Fruit fly (Drosophila melanogaster) whole organism, embryonic: ENCODE measurements around the gene CG14684.

Source experiments
- CG10209 ChIP-seq: fragments of 200-800 bp; sonication (Bioruptor generic); optimal IDR thresholded peaks from 3 replicates; lab custom pipeline; 2017; ENCODE audit warnings: missing biosample characterization, mild to moderate bottlenecking, missing genetic modification characterization, missing genetic modification reagents
- CG12659 ChIP-seq: fragments of 200-800 bp; sonication (Bioruptor generic); optimal IDR thresholded peaks from 3 replicates; lab custom pipeline; 2017; ENCODE audit warnings: mild to moderate bottlenecking, missing biosample characterization, missing genetic modification reagents, missing genetic modification characterization
- CG12744 ChIP-seq: fragments of 200-800 bp; sonication (Bioruptor generic); optimal IDR thresholded peaks from 2 replicates; lab custom pipeline; 2016; ENCODE audit warnings: missing biosample characterization, missing genetic modification characterization
- CG1647 ChIP-seq: fragments of 200-800 bp; sonication (Bioruptor generic); optimal IDR thresholded peaks from 3 replicates; lab custom pipeline; 2016; ENCODE audit warnings: missing biosample characterization, missing genetic modification characterization
- CG16863 ChIP-seq: fragments of 200-800 bp; sonication (Bioruptor generic); optimal IDR thresholded peaks from 3 replicates; lab custom pipeline; 2016; ENCODE audit warnings: missing biosample characterization, missing genetic modification characterization
- CG17802 ChIP-seq: fragments of 200-800 bp; sonication (Bioruptor generic); optimal IDR thresholded peaks from 2 replicates; lab custom pipeline; 2018; ENCODE audit warnings: missing biosample characterization, mild to moderate bottlenecking, missing genetic modification characterization, moderate library complexity
- CG1792 ChIP-seq: fragments of 200-800 bp; sonication (Bioruptor generic); optimal IDR thresholded peaks from 2 replicates; lab custom pipeline; 2016; ENCODE audit warnings: missing biosample characterization, missing genetic modification characterization
- CG31388 ChIP-seq: fragments of 200-800 bp; sonication (Bioruptor generic); optimal IDR thresholded peaks from 2 replicates; lab custom pipeline; 2016; ENCODE audit warnings: missing biosample characterization, missing genetic modification characterization
- CG3163 ChIP-seq: fragments of 200-800 bp; sonication (Bioruptor generic); optimal IDR thresholded peaks from 3 replicates; lab custom pipeline; 2016; ENCODE audit warnings: missing biosample characterization, missing genetic modification characterization
- CG32767 ChIP-seq: fragments of 200-800 bp; sonication (Bioruptor generic); IDR thresholded peaks from 2 replicates; pipeline ENCODE4 v1.3.6; 2022; ENCODE audit warnings: missing biosample characterization, missing genetic modification characterization
- CG5953 ChIP-seq: fragments of 200-800 bp; sonication (Bioruptor generic); IDR thresholded peaks from 2 replicates; pipeline ENCODE4 v1.3.6; 2022; ENCODE audit warnings: missing biosample characterization, missing genetic modification characterization
- CG6175 ChIP-seq: fragments of 200-800 bp; sonication (Bioruptor generic); IDR thresholded peaks from 3 replicates; pipeline ENCODE4 v1.3.6; 2022; ENCODE audit warnings: missing biosample characterization, missing genetic modification characterization
- CG9215 ChIP-seq: fragments of 200-800 bp; sonication (Bioruptor generic); IDR thresholded peaks from 2 replicates; pipeline ENCODE4 v1.3.6; 2022; ENCODE audit warnings: missing biosample characterization, missing genetic modification characterization
- CG9817 ChIP-seq: fragments of 200-800 bp; sonication (Bioruptor generic); optimal IDR thresholded peaks from 2 replicates; lab custom pipeline; 2018; ENCODE audit warnings: missing biosample characterization, mild to moderate bottlenecking, missing genetic modification characterization, moderate library complexity
- Fer1 ChIP-seq: fragments of 200-800 bp; sonication (Bioruptor generic); optimal IDR thresholded peaks from 2 replicates; lab custom pipeline; 2017; ENCODE audit warnings: missing biosample characterization, mild to moderate bottlenecking, missing genetic modification characterization
- Hr78 ChIP-seq, 2 experiments: fragments of 200-800 bp in 1 of 2; fragments of >200 bp in 1 of 2; sonication (Bioruptor generic) in 1 of 2; optimal IDR thresholded peaks; 2 replicates each; lab custom pipeline; 2017 to 2019; ENCODE audit warnings: missing biosample characterization in 2 of 2, missing genetic modification characterization in 2 of 2, mild to moderate bottlenecking in 1 of 2, moderate library complexity in 1 of 2
- Meics ChIP-seq: fragments of 200-800 bp; sonication (Bioruptor generic); optimal IDR thresholded peaks from 2 replicates; lab custom pipeline; 2017; ENCODE audit warnings: missing biosample characterization, mild to moderate bottlenecking, missing genetic modification characterization
- Oli ChIP-seq: fragments of 200-800 bp; sonication (Bioruptor generic); optimal IDR thresholded peaks from 2 replicates; lab custom pipeline; 2018; ENCODE audit warnings: missing biosample characterization, mild to moderate bottlenecking, missing genetic modification characterization, moderate library complexity
- Sox100B ChIP-seq: fragments of 200-800 bp; sonication (Bioruptor generic); optimal IDR thresholded peaks from 3 replicates; lab custom pipeline; 2018; ENCODE audit warnings: missing biosample characterization, mild to moderate bottlenecking, missing genetic modification characterization
- Ssrp ChIP-seq: fragments of 200-800 bp; sonication (Bioruptor generic); optimal IDR thresholded peaks from 2 replicates; lab custom pipeline; 2018; ENCODE audit warnings: missing biosample characterization, mild to moderate bottlenecking, missing genetic modification characterization, moderate library complexity
- Tbp ChIP-seq: fragments of >200 bp; optimal IDR thresholded peaks from 2 replicates; lab custom pipeline; 2018; ENCODE audit warnings: missing biosample characterization, missing genetic modification characterization
- Trl ChIP-seq, 3 experiments: fragments of >200 bp in 2 of 3; fragments of 200-800 bp in 1 of 3; sonication (Bioruptor generic) in 1 of 3; optimal IDR thresholded peaks; 2 replicates in 1 of 3; 3 replicates in 2 of 3; lab custom pipeline; 2016 to 2017; ENCODE audit warnings: missing biosample characterization in 1 of 3, missing genetic modification characterization in 1 of 3
- bcd ChIP-seq: fragments of 200-800 bp; sonication (Bioruptor generic); optimal IDR thresholded peaks from 2 replicates; lab custom pipeline; 2017; ENCODE audit warnings: missing biosample characterization, mild to moderate bottlenecking, missing genetic modification characterization
- bigmax ChIP-seq: fragments of 200-800 bp; sonication (Bioruptor generic); optimal IDR thresholded peaks from 2 replicates; lab custom pipeline; 2018; ENCODE audit warnings: missing biosample characterization, mild to moderate bottlenecking, missing genetic modification characterization
- bsh ChIP-seq, 2 experiments: fragments of 200-800 bp; sonication (Bioruptor generic); optimal IDR thresholded peaks; 2 replicates each; lab custom pipeline; 2017 to 2018; ENCODE audit warnings: mild to moderate bottlenecking in 2 of 2, missing biosample characterization in 2 of 2, missing genetic modification characterization in 2 of 2, moderate library complexity in 1 of 2
- cas ChIP-seq: fragments of 200-800 bp; sonication (Bioruptor generic); IDR thresholded peaks from 2 replicates; pipeline ENCODE4 v1.3.6; 2022; ENCODE audit warnings: missing biosample characterization, missing genetic modification characterization
- dm ChIP-seq: fragments of 200-800 bp; sonication (Bioruptor generic); optimal IDR thresholded peaks from 3 replicates; lab custom pipeline; 2016; ENCODE audit warnings: missing biosample characterization, missing genetic modification characterization
- emc ChIP-seq: fragments of 200-800 bp; sonication (Bioruptor generic); optimal IDR thresholded peaks from 2 replicates; lab custom pipeline; 2016; ENCODE audit warnings: missing biosample characterization, missing genetic modification characterization
- fd3F ChIP-seq: fragments of 200-800 bp; sonication (Bioruptor generic); optimal IDR thresholded peaks from 2 replicates; lab custom pipeline; 2018; ENCODE audit warnings: missing biosample characterization, mild to moderate bottlenecking, missing genetic modification characterization, moderate library complexity
- ftz-f1 ChIP-seq: fragments of 200-800 bp; sonication (Bioruptor generic); optimal IDR thresholded peaks from 2 replicates; lab custom pipeline; 2016; ENCODE audit warnings: missing biosample characterization, missing genetic modification characterization
- gcm ChIP-seq: fragments of 200-800 bp; sonication (Bioruptor generic); optimal IDR thresholded peaks from 2 replicates; lab custom pipeline; 2019; ENCODE audit warnings: missing biosample characterization, mild to moderate bottlenecking, missing genetic modification characterization, moderate library complexity
- gfzf ChIP-seq: fragments of 200-800 bp; sonication (Bioruptor generic); optimal IDR thresholded peaks from 2 replicates; lab custom pipeline; 2016; ENCODE audit warnings: missing biosample characterization, mild to moderate bottlenecking, missing genetic modification characterization, moderate library complexity
- lbe ChIP-seq: fragments of 200-800 bp; sonication (Bioruptor generic); optimal IDR thresholded peaks from 2 replicates; lab custom pipeline; 2016; ENCODE audit warnings: missing biosample characterization, mild to moderate bottlenecking, missing genetic modification characterization
- maf-S ChIP-seq: fragments of 200-800 bp; sonication (Bioruptor generic); optimal IDR thresholded peaks from 2 replicates; lab custom pipeline; 2016; ENCODE audit warnings: missing biosample characterization, missing genetic modification characterization
- org-1 ChIP-seq: fragments of 200-800 bp; sonication (Bioruptor generic); optimal IDR thresholded peaks from 2 replicates; lab custom pipeline; 2017; ENCODE audit warnings: missing biosample characterization, missing genetic modification characterization
- p53 ChIP-seq: fragments of 200-800 bp; sonication (Bioruptor generic); optimal IDR thresholded peaks from 2 replicates; lab custom pipeline; 2016; ENCODE audit warnings: missing biosample characterization, missing genetic modification characterization
- peb ChIP-seq: fragments of 200-800 bp; sonication (Bioruptor generic); IDR thresholded peaks from 2 replicates; pipeline ENCODE4 v1.3.6; 2022; ENCODE audit warnings: missing biosample characterization, missing genetic modification characterization
- pfk ChIP-seq: fragments of 200-800 bp; sonication (Bioruptor generic); optimal IDR thresholded peaks from 2 replicates; lab custom pipeline; 2018; ENCODE audit warnings: missing biosample characterization, mild to moderate bottlenecking, missing genetic modification characterization, moderate library complexity
- sim ChIP-seq: fragments of 200-800 bp; sonication (Bioruptor generic); IDR thresholded peaks from 2 replicates; pipeline ENCODE4 v1.3.6; 2022; ENCODE audit warnings: missing biosample characterization, missing genetic modification characterization
- slbo ChIP-seq: fragments of 200-800 bp; sonication (Bioruptor generic); IDR thresholded peaks from 2 replicates; pipeline ENCODE4 v1.3.6; 2022; ENCODE audit warnings: missing biosample characterization, missing genetic modification characterization
- ssp ChIP-seq: fragments of 200-800 bp; sonication (Bioruptor generic); IDR thresholded peaks from 2 replicates; pipeline ENCODE4 v1.3.6; 2022; ENCODE audit warnings: missing biosample characterization, missing genetic modification characterization
- ttk ChIP-seq: fragments of 200-800 bp; sonication (Bioruptor generic); IDR thresholded peaks from 2 replicates; pipeline ENCODE4 v2.1.2; 2022; ENCODE audit warnings: missing biosample characterization, missing genetic modification characterization
- vvl ChIP-seq: fragments of 200-800 bp; sonication (Bioruptor generic); IDR thresholded peaks from 2 replicates; pipeline ENCODE4 v1.3.6; 2022; ENCODE audit warnings: missing biosample characterization, missing genetic modification characterization
- zen ChIP-seq: fragments of 200-800 bp; sonication (Bioruptor generic); optimal IDR thresholded peaks from 3 replicates; lab custom pipeline; 2018; ENCODE audit warnings: missing biosample characterization, mild to moderate bottlenecking, missing genetic modification characterization, moderate library complexity
- zfh2 ChIP-seq: fragments of 200-800 bp; sonication (Bioruptor generic); optimal IDR thresholded peaks from 2 replicates; lab custom pipeline; 2016; ENCODE audit warnings: missing biosample characterization, missing genetic modification characterization

The CG14684 gene

DNA sequence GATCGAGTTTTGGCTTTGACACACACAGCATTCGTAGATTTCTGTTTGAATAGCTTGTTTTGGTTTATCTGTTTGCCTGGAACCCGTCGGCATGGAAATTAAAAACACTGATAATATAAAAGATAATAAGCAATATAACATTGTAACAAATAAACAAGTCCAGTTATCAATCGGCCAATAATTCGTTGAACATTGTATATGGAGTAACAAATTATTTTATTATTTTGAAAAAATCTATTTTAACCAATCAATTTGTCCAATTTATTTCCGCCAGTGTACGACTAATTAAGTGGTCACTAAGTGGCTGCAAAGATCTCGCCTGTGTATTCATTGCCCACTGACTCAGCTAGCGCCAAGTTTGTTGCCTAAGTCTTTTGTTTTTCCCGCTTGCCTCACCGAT lies 17.9 kb upstream of the CG14684 start (continued):
- TF ChIP-seq CG3163 (GFP tag; lab: Kevin White, UChicago): no peak
- no peak for TF ChIP-seq CG16863 (GFP tag; lab: Kevin White, UChicago)
- no peak for TF ChIP-seq Oli (tag; lab: Kevin White, UChicago)
- TF ChIP-seq bcd (GFP tag; lab: Kevin White, UChicago): peak; percentile 52
- TF ChIP-seq bigmax (GFP tag; lab: Kevin White, UChicago): no peak
- peak in 1 of 2 experiments; percentile 45 for TF ChIP-seq bsh (GFP tag; optimal IDR thresholded peaks at IDR 0.05; lab: Kevin White, UChicago)
- TF ChIP-seq CG9215: peak; percentile 55
- TF ChIP-seq CG1647 (GFP tag; lab: Kevin White, UChicago): peak; percentile 3
- no peak for TF ChIP-seq zfh2 (GFP tag; lab: Kevin White, UChicago)
- peak; percentile 81 for TF ChIP-seq slbo
- peak; percentile 20 for TF ChIP-seq CG9817 (tag; lab: Kevin White, UChicago)
- no peak for TF ChIP-seq CG5953
- no peak for TF ChIP-seq CG12744 (GFP tag; lab: Kevin White, UChicago)
- TF ChIP-seq CG6175 (GFP tag; lab: Robert Waterston, UW): no peak
- no peak for TF ChIP-seq emc (GFP tag; lab: Kevin White, UChicago)
- no peak for TF ChIP-seq gfzf (GFP tag; lab: Kevin White, UChicago)
- peak; percentile 29; the same call in 1 of the 2 replicates for TF ChIP-seq ssp (GFP tag; lab: Robert Waterston, UW)
- TF ChIP-seq Meics (GFP tag; lab: Kevin White, UChicago): peak; percentile 72
- TF ChIP-seq CG1792 (GFP tag; lab: Kevin White, UChicago): no peak
- no peak for TF ChIP-seq CG31388
- TF ChIP-seq org-1 (GFP tag; lab: Kevin White, UChicago): no peak
- no peak for TF ChIP-seq Hr78 (GFP tag; optimal IDR thresholded peaks at IDR 0.05; lab: Kevin White, UChicago)
- no peak for TF ChIP-seq Sox100B (GFP tag; lab: Kevin White, UChicago)
- TF ChIP-seq Trl (optimal IDR thresholded peaks at IDR 0.05; lab: Kevin White, UChicago): no peak
- no peak for TF ChIP-seq Trl (GFP tag; optimal IDR thresholded peaks at IDR 0.05; lab: Kevin White, UChicago)
- no peak for TF ChIP-seq dm (GFP tag; lab: Kevin White, UChicago)
- no peak for TF ChIP-seq Tbp (GFP tag; lab: Kevin White, UChicago)
- no peak for TF ChIP-seq pfk (GFP tag; lab: Kevin White, UChicago)
- TF ChIP-seq p53: no peak
- peak; percentile 78 for TF ChIP-seq vvl (GFP tag; lab: Robert Waterston, UW)
- peak; percentile 43; the same call in 1 of the 2 replicates for TF ChIP-seq cas (GFP tag; lab: Robert Waterston, UW)
- peak; percentile 4 for TF ChIP-seq fd3F (GFP tag; lab: Kevin White, UChicago)
- no peak for TF ChIP-seq Ssrp (tag; lab: Kevin White, UChicago)
- TF ChIP-seq peb: no peak
- peak; percentile 34 for TF ChIP-seq CG12659 (GFP tag; lab: Kevin White, UChicago)
- no peak for TF ChIP-seq CG32767 (GFP tag; lab: Robert Waterston, UW)
- 0 out of 2 replicates have a peak, but pooled peaks have one; percentile 13 for TF ChIP-seq ttk
- TF ChIP-seq CG10209 (GFP tag; lab: Kevin White, UChicago): peak; percentile 4
- TF ChIP-seq sim: no peak
- no peak for TF ChIP-seq maf-S
- no peak for TF ChIP-seq CG17802 (tag; lab: Kevin White, UChicago)
- no peak for TF ChIP-seq zen (tag; lab: Kevin White, UChicago)
- no peak for TF ChIP-seq ftz-f1
- no peak for TF ChIP-seq gcm (GFP tag; lab: Kevin White, UChicago)
- peak; percentile 52 for TF ChIP-seq Fer1 (GFP tag; lab: Kevin White, UChicago)
- no peak for TF ChIP-seq lbe (GFP tag; lab: Kevin White, UChicago)
- TF ChIP-seq, all 482 proteins: peak for 159
